Worm (Caenorhabditis elegans): ENCODE data around the gene cept-2.
A peak's percentile ranks its signal among the peaks of the same experiment; 100 is the strongest.

The cept-2 gene

ce11 chrV:14320730-14321319, 26.7 kb upstream of the cept-2 start:
- TF ChIP-seq lim-7 (GFP tag; IDR thresholded peaks at IDR 0.05), result 0 out of 2 replicates have a peak, but pooled peaks have one; percentile 55
- peak; percentile 24; the same call in 1 of the 2 replicates for TF ChIP-seq dmd-9 (GFP tag; IDR thresholded peaks at IDR 0.05)
- no peak for TF ChIP-seq ceh-44 (GFP tag; IDR thresholded peaks at IDR 0.05)
- TF ChIP-seq pha-4 (GFP tag; IDR thresholded peaks at IDR 0.05), result peak; percentile 33; the same call in 1 of the 2 replicates
- no peak for TF ChIP-seq pha-4 (tag; optimal IDR thresholded peaks at IDR 0.05)
- TF ChIP-seq set-16 (GFP tag; IDR thresholded peaks at IDR 0.05), result peak; percentile 99
- no peak for TF ChIP-seq F10B5.3 (tag; optimal IDR thresholded peaks at IDR 0.05)
- TF ChIP-seq dmd-8 (GFP tag; IDR thresholded peaks at IDR 0.05), result 0 out of 2 replicates have a peak, but pooled peaks have one; percentile 33

DNA sequence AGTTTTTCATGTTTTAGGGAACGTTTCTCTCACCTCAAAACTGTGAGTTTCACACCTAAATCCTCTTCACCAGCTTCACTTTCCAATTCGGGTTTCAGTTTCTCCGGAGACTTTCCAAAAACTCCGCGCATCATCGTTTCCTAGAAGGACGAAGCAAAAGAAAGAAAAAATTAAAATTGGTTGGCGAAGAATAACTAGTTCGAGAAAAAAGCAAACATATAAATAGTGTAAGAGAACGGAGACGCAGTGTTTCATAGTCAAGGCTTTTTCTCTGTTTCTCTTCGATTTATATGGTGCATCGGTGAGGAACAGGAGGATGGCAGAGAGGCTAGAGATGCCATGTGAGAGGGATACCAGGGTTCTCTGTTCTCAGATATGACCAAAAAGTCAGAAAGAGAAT, 24.8 kb upstream of the cept-2 start, which contains the start of gene F47B8.3:
F47B8.3 (minus strand) TSS at position 261 of the 400 bp plus-strand sequence.
- TF ChIP-seq hlh-30 (tag; optimal IDR thresholded peaks at IDR 0.05; ENCODE audit: insufficient read depth) (peak; percentile 75), nhr-6 (tag; optimal IDR thresholded peaks at IDR 0.05) (peak; percentile 42), daf-16 (GFP tag; optimal IDR thresholded peaks at IDR 0.05) (no peak), daf-16 (tag; optimal IDR thresholded peaks at IDR 0.05) (peak; percentile 9), egl-43 (GFP tag; IDR thresholded peaks at IDR 0.05) (no peak), dve-1 (tag; optimal IDR thresholded peaks at IDR 0.05; ENCODE audit: insufficient read depth) (peak; percentile 3), mdl-1 (tag; optimal IDR thresholded peaks at IDR 0.05) (peak in 1 of 2 experiments; percentile 70), arid-1 (GFP tag; conservative IDR thresholded peaks at IDR 0.05) (no peak), rbr-2 (tag; optimal IDR thresholded peaks at IDR 0.05) (peak; percentile 19), mxl-3 (GFP tag; optimal IDR thresholded peaks at IDR 0.05) (peak; percentile 12), lsy-2 (tag; optimal IDR thresholded peaks at IDR 0.05) (peak in 1 of 2 experiments; percentile 49), dmd-9 (GFP tag; IDR thresholded peaks at IDR 0.05) (no peak), daf-12 (tag; optimal IDR thresholded peaks at IDR 0.05) (no peak), hlh-11 (tag; optimal IDR thresholded peaks at IDR 0.05) (peak; percentile 31), hmg-1.1 (GFP tag; IDR thresholded peaks at IDR 0.05) (peak; percentile 48), T20F7.1 (GFP tag; optimal IDR thresholded peaks at IDR 0.05) (no peak), nhr-28 (tag; optimal IDR thresholded peaks at IDR 0.05) (peak; percentile 50), madf-9 (GFP tag; conservative IDR thresholded peaks at IDR 0.05) (no peak), mep-1 (tag; optimal IDR thresholded peaks at IDR 0.05) (peak; percentile 59)

ce11 chrV:14324502-14325467, 22.8 kb upstream of the cept-2 start, which contains the start of the genes F47B8.4 and F47B8.18:
Gene F47B8.4, minus strand, starts transcription at chrV:14324673.
Gene F47B8.18, minus strand, starts transcription at chrV:14325464.
- TF ChIP-seq Y105C5A.15 (GFP tag; IDR thresholded peaks at IDR 0.05) (no peak), spr-3 (GFP tag; optimal IDR thresholded peaks at IDR 0.05) (no peak), ama-1 (optimal IDR thresholded peaks at IDR 0.05) (no peak), egl-27 (tag; optimal IDR thresholded peaks at IDR 0.05) (no peak), madf-5 (GFP tag; IDR thresholded peaks at IDR 0.05) (no peak), sdz-12 (GFP tag; optimal IDR thresholded peaks at IDR 0.05) (no peak), mes-2 (tag; optimal IDR thresholded peaks at IDR 0.05; ENCODE audit: poor library complexity, severe bottlenecking) (no peak), ceh-44 (GFP tag; IDR thresholded peaks at IDR 0.05) (no peak), zag-1 (tag; optimal IDR thresholded peaks at IDR 0.05) (no peak), daf-12 (tag; optimal IDR thresholded peaks at IDR 0.05) (no peak), spr-1 (tag; optimal IDR thresholded peaks at IDR 0.05) (no peak), nhr-102 (tag; optimal IDR thresholded peaks at IDR 0.05) (no peak), lin-1 (GFP tag; IDR thresholded peaks at IDR 0.05) (no peak), madf-9 (GFP tag; conservative IDR thresholded peaks at IDR 0.05) (no peak), tra-1 (GFP tag; IDR thresholded peaks at IDR 0.05) (no peak), nhr-42 (GFP tag; IDR thresholded peaks at IDR 0.05) (no peak), dmd-9 (GFP tag; IDR thresholded peaks at IDR 0.05) (0 out of 2 replicates have a peak, but pooled peaks have one; percentile 33), ztf-7 (tag; optimal IDR thresholded peaks at IDR 0.05) (no peak), fkh-10 (GFP tag; optimal IDR thresholded peaks at IDR 0.05) (no peak), snpc-1.2 (GFP tag; IDR thresholded peaks at IDR 0.05) (no peak), saeg-2 (GFP tag; IDR thresholded peaks at IDR 0.05) (no peak), snpc-4 (tag; optimal IDR thresholded peaks at IDR 0.05) (no peak), lim-7 (GFP tag; IDR thresholded peaks at IDR 0.05) (peak; percentile 32; the same call in 1 of the 2 replicates), php-3 (GFP tag; IDR thresholded peaks at IDR 0.05) (no peak), arid-1 (GFP tag; conservative IDR thresholded peaks at IDR 0.05) (no peak)
